Fruit fly (Drosophila melanogaster): ENCODE data around the gene AdipoR.

Gene AdipoR

dm6 chr3R:22530305-22530704 lies 17.3 kb downstream of the AdipoR start, which contains the start of gene CG33099 (continued):
- no peak for TF ChIP-seq CG15479 (GFP tag; optimal IDR thresholded peaks at IDR 0.05)
- no peak for TF ChIP-seq abd-A (tag; optimal IDR thresholded peaks at IDR 0.05)
- no peak for TF ChIP-seq dpn (GFP tag; optimal IDR thresholded peaks at IDR 0.05)
- TF ChIP-seq MESR4 (GFP tag; optimal IDR thresholded peaks at IDR 0.05), result no peak
- TF ChIP-seq Ptx1 (GFP tag; IDR thresholded peaks at IDR 0.05), result no peak
- TF ChIP-seq CG9727 (GFP tag; optimal IDR thresholded peaks at IDR 0.05), result peak; percentile 60
- TF ChIP-seq Six4 (GFP tag; optimal IDR thresholded peaks at IDR 0.05), result no peak
- no peak for TF ChIP-seq hbn (GFP tag; IDR thresholded peaks at IDR 0.05; ENCODE audit: partially characterized antibody)
- TF ChIP-seq CG6683 (GFP tag; optimal IDR thresholded peaks at IDR 0.05), result peak; percentile 2
- no peak for TF ChIP-seq CG14441 (GFP tag; IDR thresholded peaks at IDR 0.05)
- TF ChIP-seq Ada2b (GFP tag; IDR thresholded peaks at IDR 0.05), result no peak
- no peak for TF ChIP-seq tup (GFP tag; optimal IDR thresholded peaks at IDR 0.05)
- no peak for TF ChIP-seq D (optimal IDR thresholded peaks at IDR 0.05)
- TF ChIP-seq D (GFP tag; optimal IDR thresholded peaks at IDR 0.05), result peak; percentile 15
- no peak for TF ChIP-seq CG3726 (GFP tag; IDR thresholded peaks at IDR 0.05)
- TF ChIP-seq Jarid2 (GFP tag; optimal IDR thresholded peaks at IDR 0.05), result peak; percentile 81
- TF ChIP-seq CG2116 (GFP tag; optimal IDR thresholded peaks at IDR 0.05), result no peak
- TF ChIP-seq CG32532 (GFP tag; IDR thresholded peaks at IDR 0.05), result no peak
- no peak for TF ChIP-seq CG17328 (GFP tag; IDR thresholded peaks at IDR 0.05)
- peak; percentile 37; the same call in 1 of the 2 replicates for TF ChIP-seq E2f2 (GFP tag; IDR thresholded peaks at IDR 0.05)
- TF ChIP-seq CG1832 (GFP tag; optimal IDR thresholded peaks at IDR 0.05), result no peak
- TF ChIP-seq sens (GFP tag), result peak; percentile 83
- TF ChIP-seq CG15696 (tag; optimal IDR thresholded peaks at IDR 0.05), result peak; percentile 68
- TF ChIP-seq Doc2 (GFP tag; IDR thresholded peaks at IDR 0.05), result no peak
- peak; percentile 0 for TF ChIP-seq CG7271 (tag; optimal IDR thresholded peaks at IDR 0.05)
- TF ChIP-seq CG11504 (tag; optimal IDR thresholded peaks at IDR 0.05), result peak; percentile 9
- TF ChIP-seq en (GFP tag; optimal IDR thresholded peaks at IDR 0.05), result no peak
- TF ChIP-seq dmrt99B (tag; optimal IDR thresholded peaks at IDR 0.05), result peak; percentile 4
- TF ChIP-seq CG15514 (GFP tag; optimal IDR thresholded peaks at IDR 0.05), result peak; percentile 83
- TF ChIP-seq CG11093 (GFP tag; IDR thresholded peaks at IDR 0.05), result no peak
- TF ChIP-seq CG9609 (GFP tag; optimal IDR thresholded peaks at IDR 0.05), result no peak
- no peak for TF ChIP-seq ERR (GFP tag; optimal IDR thresholded peaks at IDR 0.05)
- no peak for TF ChIP-seq seq (GFP tag; IDR thresholded peaks at IDR 0.05)
- TF ChIP-seq Mes4 (GFP tag; optimal IDR thresholded peaks at IDR 0.05), result no peak
- TF ChIP-seq Vsx1 (GFP tag; optimal IDR thresholded peaks at IDR 0.05), result peak; percentile 34
- no peak for TF ChIP-seq CG4360 (GFP tag; IDR thresholded peaks at IDR 0.05)
- peak; percentile 62; the same call in 1 of the 2 replicates for TF ChIP-seq ara (GFP tag; IDR thresholded peaks at IDR 0.05)
- TF ChIP-seq CG32767 (GFP tag; IDR thresholded peaks at IDR 0.05), result no peak
- TF ChIP-seq CG4328 (GFP tag; optimal IDR thresholded peaks at IDR 0.05), result peak; percentile 58
- no peak for TF ChIP-seq Oaz (GFP tag; IDR thresholded peaks at IDR 0.05)
- TF ChIP-seq CG6813 (GFP tag; optimal IDR thresholded peaks at IDR 0.05), result peak; percentile 65
- no peak for TF ChIP-seq Dfd (GFP tag; optimal IDR thresholded peaks at IDR 0.05)
- no peak for TF ChIP-seq TFAM (GFP tag; optimal IDR thresholded peaks at IDR 0.05)
- no peak for TF ChIP-seq crp (GFP tag; optimal IDR thresholded peaks at IDR 0.05)
- peak; percentile 46; the same call in 1 of the 2 replicates for TF ChIP-seq stc (GFP tag; IDR thresholded peaks at IDR 0.05)
- TF ChIP-seq ttk (GFP tag; IDR thresholded peaks at IDR 0.05), result no peak
- TF ChIP-seq Bteb2 (GFP tag; optimal IDR thresholded peaks at IDR 0.05), result peak; percentile 23
- peak; percentile 31 for TF ChIP-seq Mad (GFP tag; optimal IDR thresholded peaks at IDR 0.05)
- TF ChIP-seq cg (GFP tag; optimal IDR thresholded peaks at IDR 0.05), result no peak
- no peak for TF ChIP-seq al (GFP tag; IDR thresholded peaks at IDR 0.05)
- peak; percentile 65 for TF ChIP-seq wek (GFP tag; optimal IDR thresholded peaks at IDR 0.05)
- TF ChIP-seq HHEX (GFP tag; optimal IDR thresholded peaks at IDR 0.05), result peak; percentile 29
